Worm (Caenorhabditis elegans): Measurements from ENCODE around the gene F14D7.1.
"Not testable (repeated sequence)": the region's sequence is repeated elsewhere in the genome, so short reads cannot be mapped to it uniquely, and the experiment has no call there.

ce11 chrV:14309632-14310031, 20.4 kb upstream of the F14D7.1 start, which contains the start of gene F14D7.14:
- TF ChIP-seq nhr-28 (tag; optimal IDR thresholded peaks at IDR 0.05); pha-4 (tag; optimal IDR thresholded peaks at IDR 0.05); sea-2 (GFP tag; optimal IDR thresholded peaks at IDR 0.05); nhr-67 (tag; optimal IDR thresholded peaks at IDR 0.05); elt-2 (tag; optimal IDR thresholded peaks at IDR 0.05); tbx-2 (tag; optimal IDR thresholded peaks at IDR 0.05); nfya-1 (tag; optimal IDR thresholded peaks at IDR 0.05; ENCODE audit: insufficient read depth); ceh-82 (tag; optimal IDR thresholded peaks at IDR 0.05); elt-3 (tag; optimal IDR thresholded peaks at IDR 0.05); ztf-11 (tag; optimal IDR thresholded peaks at IDR 0.05); elt-1 (tag; optimal IDR thresholded peaks at IDR 0.05); nhr-76 (tag; optimal IDR thresholded peaks at IDR 0.05); zag-1 (tag; optimal IDR thresholded peaks at IDR 0.05): not testable (repeated sequence)
